Worm (Caenorhabditis elegans): Measurements from ENCODE around the gene T28A11.22.

Gene T28A11.22

DNA sequence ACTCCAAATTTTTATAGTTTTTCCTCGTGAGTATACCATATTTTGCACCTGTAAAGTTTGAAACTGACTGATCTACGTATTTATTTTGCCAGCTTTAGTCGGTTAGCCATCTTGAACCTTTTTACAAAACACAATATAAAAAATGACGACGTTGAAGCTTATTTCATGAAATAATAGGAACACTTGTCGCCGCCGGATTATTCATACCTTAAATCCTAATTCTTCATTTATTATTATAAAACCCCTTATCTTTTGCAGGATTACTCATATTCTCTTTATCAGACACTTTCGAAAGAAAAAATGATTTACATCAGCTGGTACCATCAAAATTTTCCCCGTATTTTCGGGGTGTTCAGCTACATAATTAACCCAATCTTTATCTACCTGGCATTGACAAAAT is 9.9 kb upstream of the T28A11.22 start, which contains the start of gene srj-8:
Gene srj-8 (plus strand): TSS at position 301 of the 400 bp plus-strand sequence.
- no peak for TF ChIP-seq lsy-12 (tag; optimal IDR thresholded peaks at IDR 0.05)
- no peak for TF ChIP-seq elt-3 (tag; optimal IDR thresholded peaks at IDR 0.05)
- TF ChIP-seq tbx-2 (tag; optimal IDR thresholded peaks at IDR 0.05): no peak
- no peak for TF ChIP-seq lin-39 (tag; optimal IDR thresholded peaks at IDR 0.05)
- TF ChIP-seq nhr-25 (tag; optimal IDR thresholded peaks at IDR 0.05): no peak

- no peak for TF ChIP-seq egl-27 (tag; optimal IDR thresholded peaks at IDR 0.05)
- TF ChIP-seq pqm-1 (tag; optimal IDR thresholded peaks at IDR 0.05): no peak
- TF ChIP-seq mdl-1 (tag; optimal IDR thresholded peaks at IDR 0.05): no peak
- no peak for TF ChIP-seq sea-2 (GFP tag; optimal IDR thresholded peaks at IDR 0.05)
- TF ChIP-seq fos-1 (tag; optimal IDR thresholded peaks at IDR 0.05): no peak
- no peak for TF ChIP-seq ceh-82 (tag; optimal IDR thresholded peaks at IDR 0.05)
- TF ChIP-seq nhr-25 (tag; optimal IDR thresholded peaks at IDR 0.05): no peak
- TF ChIP-seq ceh-16 (tag; optimal IDR thresholded peaks at IDR 0.05): no peak
- TF ChIP-seq unc-39 (tag; optimal IDR thresholded peaks at IDR 0.05): no peak
- no peak for TF ChIP-seq unc-62 (GFP tag; optimal IDR thresholded peaks at IDR 0.05)
- TF ChIP-seq ZK546.5 (tag; optimal IDR thresholded peaks at IDR 0.05): no peak
- no peak for TF ChIP-seq lsy-12 (tag; optimal IDR thresholded peaks at IDR 0.05)
Observed at ce11 chrV:3250153-3250552, 7.2 kb upstream of the T28A11.22 start, which contains the start of gene T28A11.13. TSS of gene T28A11.13 (minus strand) at chrV:3250253.

DNA sequence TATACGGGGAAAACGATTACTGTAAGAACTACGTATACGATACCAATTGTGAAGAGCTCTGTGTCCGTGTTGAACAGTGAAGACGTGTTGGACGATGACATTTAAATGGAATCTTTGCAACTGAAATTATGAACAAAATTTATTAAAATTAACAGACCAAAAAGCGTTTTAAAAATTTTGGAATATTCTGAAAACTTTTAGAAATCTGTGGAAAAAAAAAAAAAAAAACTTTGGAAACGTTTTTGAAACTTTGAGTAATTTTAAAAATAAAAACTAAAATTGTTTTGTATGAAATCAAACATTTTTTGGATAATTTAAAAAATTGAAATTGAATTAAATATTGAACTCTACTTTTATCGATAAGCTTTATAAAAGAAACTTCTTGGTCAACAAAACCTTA is 1.3 kb upstream of the T28A11.22 start, which contains the start of gene srt-63:
Gene srt-63 (minus strand): TSS at position 101 of the 400 bp plus-strand sequence.
- TF ChIP-seq ztf-11 (tag; optimal IDR thresholded peaks at IDR 0.05) (no peak), skn-1 (tag; optimal IDR thresholded peaks at IDR 0.05) (no peak), nhr-23 (tag; optimal IDR thresholded peaks at IDR 0.05) (no peak), nhr-76 (tag; optimal IDR thresholded peaks at IDR 0.05) (no peak), tbx-2 (tag; optimal IDR thresholded peaks at IDR 0.05) (no peak), hmg-11 (tag; optimal IDR thresholded peaks at IDR 0.05) (no peak), nhr-11 (tag; optimal IDR thresholded peaks at IDR 0.05) (no peak), nfya-1 (tag; optimal IDR thresholded peaks at IDR 0.05; ENCODE audit: insufficient read depth) (no peak), ztf-4 (tag; optimal IDR thresholded peaks at IDR 0.05) (no peak), nhr-28 (tag; optimal IDR thresholded peaks at IDR 0.05) (no peak), lin-39 (tag; optimal IDR thresholded peaks at IDR 0.05) (no peak), elt-3 (tag; optimal IDR thresholded peaks at IDR 0.05) (no peak), pha-4 (tag; optimal IDR thresholded peaks at IDR 0.05) (no peak), daf-12 (tag; optimal IDR thresholded peaks at IDR 0.05) (no peak), fos-1 (tag; optimal IDR thresholded peaks at IDR 0.05) (no peak)

DNA sequence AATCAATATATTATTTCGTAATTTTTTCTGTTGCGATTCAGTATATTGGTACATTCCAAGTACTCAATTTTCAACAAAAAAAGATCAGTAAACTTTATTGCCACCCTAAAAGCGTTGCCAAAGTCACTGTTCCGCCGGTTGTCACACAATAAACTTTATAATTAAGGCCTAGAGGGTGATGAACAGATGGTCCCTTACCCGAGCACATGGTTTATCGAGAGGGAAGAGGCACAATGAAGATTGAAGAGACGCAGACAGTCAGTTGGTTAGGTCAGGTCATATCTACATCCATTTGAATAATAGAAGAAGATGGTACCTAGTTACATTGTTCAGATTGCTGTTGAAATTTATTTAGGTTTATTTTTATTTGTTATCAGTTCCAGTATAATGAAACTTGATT is 568 bp upstream of the T28A11.22 start:
- no peak for TF ChIP-seq nhr-67 (tag; optimal IDR thresholded peaks at IDR 0.05)
- no peak for TF ChIP-seq zag-1 (tag; optimal IDR thresholded peaks at IDR 0.05)
- no peak for TF ChIP-seq nhr-77 (tag; optimal IDR thresholded peaks at IDR 0.05)
- no peak for TF ChIP-seq nhr-43 (tag; optimal IDR thresholded peaks at IDR 0.05; ENCODE audit: poor library complexity, severe bottlenecking)
- no peak for TF ChIP-seq elt-1 (tag; optimal IDR thresholded peaks at IDR 0.05)
- TF ChIP-seq R02D3.7 (tag; optimal IDR thresholded peaks at IDR 0.05): no peak
- no peak for TF ChIP-seq unc-62 (GFP tag; optimal IDR thresholded peaks at IDR 0.05)
- TF ChIP-seq elt-2 (tag; optimal IDR thresholded peaks at IDR 0.05): no peak
- TF ChIP-seq pha-4 (tag; optimal IDR thresholded peaks at IDR 0.05): no peak
- TF ChIP-seq ZK546.5 (tag; optimal IDR thresholded peaks at IDR 0.05): no peak
- TF ChIP-seq elt-3 (tag; optimal IDR thresholded peaks at IDR 0.05): no peak
- no peak for TF ChIP-seq lin-39 (tag; optimal IDR thresholded peaks at IDR 0.05)
- TF ChIP-seq nhr-11 (tag; optimal IDR thresholded peaks at IDR 0.05): no peak
- no peak for TF ChIP-seq sea-2 (GFP tag; optimal IDR thresholded peaks at IDR 0.05)
- TF ChIP-seq mdl-1 (tag; optimal IDR thresholded peaks at IDR 0.05): no peak
- no peak for TF ChIP-seq pqm-1 (tag; optimal IDR thresholded peaks at IDR 0.05)

ce11 chrV:3259168-3259622 is 1.8 kb downstream of the T28A11.22 start, which contains the start of gene T28A11.16:
TSS of gene T28A11.16 (minus strand) at chrV:3259218.
- TF ChIP-seq jun-1 (tag; optimal IDR thresholded peaks at IDR 0.05): no peak
- TF ChIP-seq nhr-77 (tag; optimal IDR thresholded peaks at IDR 0.05): no peak
- TF ChIP-seq unc-62 (GFP tag; optimal IDR thresholded peaks at IDR 0.05): no peak
- no peak for TF ChIP-seq snpc-4 (tag; optimal IDR thresholded peaks at IDR 0.05)
- TF ChIP-seq tbx-2 (tag; optimal IDR thresholded peaks at IDR 0.05): no peak
- TF ChIP-seq daf-12 (tag; optimal IDR thresholded peaks at IDR 0.05): no peak
- TF ChIP-seq sea-2 (GFP tag; optimal IDR thresholded peaks at IDR 0.05): no peak
- TF ChIP-seq nfya-1 (tag; optimal IDR thresholded peaks at IDR 0.05; ENCODE audit: insufficient read depth): no peak
- TF ChIP-seq nhr-12 (tag; optimal IDR thresholded peaks at IDR 0.05): no peak
- TF ChIP-seq nhr-237 (tag; optimal IDR thresholded peaks at IDR 0.05): no peak
- TF ChIP-seq ama-1 (optimal IDR thresholded peaks at IDR 0.05): no peak
- no peak for TF ChIP-seq egl-27 (tag; optimal IDR thresholded peaks at IDR 0.05)
- TF ChIP-seq nhr-67 (tag; optimal IDR thresholded peaks at IDR 0.05): no peak
- no peak for TF ChIP-seq elt-2 (tag; optimal IDR thresholded peaks at IDR 0.05)
- no peak for TF ChIP-seq skn-1 (tag; optimal IDR thresholded peaks at IDR 0.05)
- TF ChIP-seq lin-15B (tag; optimal IDR thresholded peaks at IDR 0.05): no peak

Measured in whole organism, L3 larva.